Fruit fly (Drosophila melanogaster): Measurements from ENCODE around the gene CG9483.

The CG9483 gene

dm6 chr2L:8843593-8843992 lies 23.0 kb upstream of the CG9483 start:
- no peak for TF ChIP-seq psq (optimal IDR thresholded peaks at IDR 0.05)
- no peak for TF ChIP-seq EcR (GFP tag; optimal IDR thresholded peaks at IDR 0.05)
- no peak for TF ChIP-seq pan (optimal IDR thresholded peaks at IDR 0.05)

dm6 chr2L:8844693-8845092 lies 21.9 kb upstream of the CG9483 start:
- TF ChIP-seq CG8478 (optimal IDR thresholded peaks at IDR 0.05): no peak
- no peak for TF ChIP-seq EcR (GFP tag; optimal IDR thresholded peaks at IDR 0.05)
- no peak for TF ChIP-seq usp (GFP tag; optimal IDR thresholded peaks at IDR 0.05)
- no peak for TF ChIP-seq pan (optimal IDR thresholded peaks at IDR 0.05)
- no peak for TF ChIP-seq psq (optimal IDR thresholded peaks at IDR 0.05)
- no peak for TF ChIP-seq Dll (optimal IDR thresholded peaks at IDR 0.05)

dm6 chr2L:8845931-8846330 lies 20.6 kb upstream of the CG9483 start:
- TF ChIP-seq usp (GFP tag; optimal IDR thresholded peaks at IDR 0.05): no peak
- no peak for TF ChIP-seq EcR (GFP tag; optimal IDR thresholded peaks at IDR 0.05)
- no peak for TF ChIP-seq CG8478 (optimal IDR thresholded peaks at IDR 0.05)
- TF ChIP-seq Dll (optimal IDR thresholded peaks at IDR 0.05): no peak
- no peak for TF ChIP-seq pan (optimal IDR thresholded peaks at IDR 0.05)
- no peak for TF ChIP-seq psq (optimal IDR thresholded peaks at IDR 0.05)

dm6 chr2L:8846726-8847554 lies 19.6 kb upstream of the CG9483 start:
- TF ChIP-seq EcR (GFP tag; optimal IDR thresholded peaks at IDR 0.05) (no peak), pan (optimal IDR thresholded peaks at IDR 0.05) (no peak), usp (GFP tag; optimal IDR thresholded peaks at IDR 0.05) (no peak), CG8478 (optimal IDR thresholded peaks at IDR 0.05) (no peak), psq (optimal IDR thresholded peaks at IDR 0.05) (no peak), Dll (optimal IDR thresholded peaks at IDR 0.05) (no peak)

dm6 chr2L:8849170-8849569 lies 17.4 kb upstream of the CG9483 start:
- TF ChIP-seq EcR (GFP tag; optimal IDR thresholded peaks at IDR 0.05): no peak
- no peak for TF ChIP-seq CG8478 (optimal IDR thresholded peaks at IDR 0.05)
- TF ChIP-seq usp (GFP tag; optimal IDR thresholded peaks at IDR 0.05): no peak
- TF ChIP-seq psq (optimal IDR thresholded peaks at IDR 0.05): no peak
- TF ChIP-seq pan (optimal IDR thresholded peaks at IDR 0.05): no peak
- no peak for TF ChIP-seq Dll (optimal IDR thresholded peaks at IDR 0.05)

dm6 chr2L:8851061-8851460 lies 15.5 kb upstream of the CG9483 start:
- TF ChIP-seq psq (optimal IDR thresholded peaks at IDR 0.05) (no peak), usp (GFP tag; optimal IDR thresholded peaks at IDR 0.05) (no peak), pan (optimal IDR thresholded peaks at IDR 0.05) (no peak), Dll (optimal IDR thresholded peaks at IDR 0.05) (no peak), CG8478 (optimal IDR thresholded peaks at IDR 0.05) (no peak), EcR (GFP tag; optimal IDR thresholded peaks at IDR 0.05) (no peak)

- no peak for TF ChIP-seq CG8478 (optimal IDR thresholded peaks at IDR 0.05)
- TF ChIP-seq psq (optimal IDR thresholded peaks at IDR 0.05): no peak
- no peak for TF ChIP-seq EcR (GFP tag; optimal IDR thresholded peaks at IDR 0.05)
- no peak for TF ChIP-seq usp (GFP tag; optimal IDR thresholded peaks at IDR 0.05)
- TF ChIP-seq Dll (optimal IDR thresholded peaks at IDR 0.05): no peak
- TF ChIP-seq pan (optimal IDR thresholded peaks at IDR 0.05): no peak
Observed at dm6 chr2L:8852235-8852634, 14.3 kb upstream of the CG9483 start.

dm6 chr2L:8855482-8855881 lies 11.1 kb upstream of the CG9483 start:
- TF ChIP-seq pan (optimal IDR thresholded peaks at IDR 0.05): no peak
- TF ChIP-seq Dll (optimal IDR thresholded peaks at IDR 0.05): no peak
- TF ChIP-seq psq (optimal IDR thresholded peaks at IDR 0.05): no peak
- no peak for TF ChIP-seq usp (GFP tag; optimal IDR thresholded peaks at IDR 0.05)
- TF ChIP-seq EcR (GFP tag; optimal IDR thresholded peaks at IDR 0.05): no peak
- no peak for TF ChIP-seq CG8478 (optimal IDR thresholded peaks at IDR 0.05)

- TF ChIP-seq usp (GFP tag; optimal IDR thresholded peaks at IDR 0.05): no peak
- no peak for TF ChIP-seq pan (optimal IDR thresholded peaks at IDR 0.05)
- TF ChIP-seq CG8478 (optimal IDR thresholded peaks at IDR 0.05): no peak
- no peak for TF ChIP-seq Dll (optimal IDR thresholded peaks at IDR 0.05)
Observed at dm6 chr2L:8857752-8858151, 8.8 kb upstream of the CG9483 start.

dm6 chr2L:8859839-8860238 lies 6.7 kb upstream of the CG9483 start:
- TF ChIP-seq EcR (GFP tag; optimal IDR thresholded peaks at IDR 0.05) (no peak), pan (optimal IDR thresholded peaks at IDR 0.05) (no peak)

- TF ChIP-seq usp (GFP tag; optimal IDR thresholded peaks at IDR 0.05) (no peak), pan (optimal IDR thresholded peaks at IDR 0.05) (no peak), CG8478 (optimal IDR thresholded peaks at IDR 0.05) (no peak), Dll (optimal IDR thresholded peaks at IDR 0.05) (no peak), EcR (GFP tag; optimal IDR thresholded peaks at IDR 0.05) (no peak), psq (optimal IDR thresholded peaks at IDR 0.05) (no peak)
Observed at dm6 chr2L:8860767-8861166, 5.8 kb upstream of the CG9483 start.

dm6 chr2L:8862476-8862875 lies 4.1 kb upstream of the CG9483 start, which contains the start of gene CG32986:
CG32986 (plus strand) TSS chr2L:8862776.
- TF ChIP-seq pan (optimal IDR thresholded peaks at IDR 0.05) (no peak), Dll (optimal IDR thresholded peaks at IDR 0.05) (no peak), psq (optimal IDR thresholded peaks at IDR 0.05) (no peak), usp (GFP tag; optimal IDR thresholded peaks at IDR 0.05) (no peak), CG8478 (optimal IDR thresholded peaks at IDR 0.05) (no peak), EcR (GFP tag; optimal IDR thresholded peaks at IDR 0.05) (no peak)

- TF ChIP-seq EcR (GFP tag; optimal IDR thresholded peaks at IDR 0.05) (no peak), usp (GFP tag; optimal IDR thresholded peaks at IDR 0.05) (no peak), Dll (optimal IDR thresholded peaks at IDR 0.05) (no peak), pan (optimal IDR thresholded peaks at IDR 0.05) (no peak), CG8478 (optimal IDR thresholded peaks at IDR 0.05) (no peak), psq (optimal IDR thresholded peaks at IDR 0.05) (no peak)
Observed at dm6 chr2L:8863511-8863910, 3.1 kb upstream of the CG9483 start, which contains the start of gene CG32987. CG32987 (plus strand) TSS chr2L:8863811.

Measured in whole organism.